Worm (Caenorhabditis elegans) whole organism, L4 larva: ENCODE data around the gene arle-14.

ENCODE experiments used
- F10B5.3 ChIP-seq: sonication (generic microtip); optimal IDR thresholded peaks from 2 replicates; lab custom pipeline; 2016; ENCODE audit warnings: mild to moderate bottlenecking, missing genetic modification characterization, missing compliant biosample characterization
- F37D6.2 ChIP-seq: sonication (generic microtip); optimal IDR thresholded peaks from 2 replicates; lab custom pipeline; 2016; ENCODE audit warnings: mild to moderate bottlenecking, missing genetic modification characterization, missing compliant biosample characterization
- F44E2.7 ChIP-seq: fragments of 200-800 bp; sonication (Bioruptor generic); IDR thresholded peaks from 2 replicates; pipeline ENCODE4 v2.1.2; 2022; ENCODE audit warnings: missing genetic modification characterization, missing compliant biosample characterization
- F49E8.2 ChIP-seq: sonication (generic microtip); optimal IDR thresholded peaks from 2 replicates; lab custom pipeline; 2016; ENCODE audit warnings: missing compliant biosample characterization, mild to moderate bottlenecking, missing genetic modification characterization, borderline replicate concordance
- R02D3.7 ChIP-seq: fragments of 150-350 bp; sonication (generic microtip); optimal IDR thresholded peaks from 3 replicates; lab custom pipeline; 2014; ENCODE audit warnings: missing biosample characterization, missing genetic modification characterization
- T20F7.1 ChIP-seq: fragments of 200-800 bp; sonication (Bioruptor generic); optimal IDR thresholded peaks from 2 replicates; lab custom pipeline; 2018; ENCODE audit warnings: mild to moderate bottlenecking, missing genetic modification characterization, missing compliant biosample characterization
- T26A8.4 ChIP-seq: fragments of 200-800 bp; sonication (Bioruptor generic); IDR thresholded peaks from 2 replicates; pipeline ENCODE4 v1.3.6; 2022; ENCODE audit warnings: missing genetic modification characterization, missing compliant biosample characterization
- Y48G9A.11 ChIP-seq: fragments of 200-800 bp; sonication (Bioruptor generic); IDR thresholded peaks from 2 replicates; pipeline ENCODE4 v1.3.6; 2022; ENCODE audit warnings: missing genetic modification reagents, missing genetic modification characterization, missing compliant biosample characterization
- ZK546.5 ChIP-seq, 2 experiments: sonication (generic microtip); optimal IDR thresholded peaks; 2 replicates each; lab custom pipeline; 2017; ENCODE audit warnings: missing biosample characterization in 2 of 2, missing genetic modification characterization in 2 of 2
- aly-2 ChIP-seq: sonication (generic microtip); optimal IDR thresholded peaks from 2 replicates; lab custom pipeline; 2018; ENCODE audit warnings: missing biosample characterization, missing genetic modification characterization
- ama-1 ChIP-seq: fragments of 150-350 bp; optimal IDR thresholded peaks from 2 replicates; lab custom pipeline; 2014; ENCODE audit warnings: inconsistent platforms, mixed read lengths
- arid-1 ChIP-seq: fragments of 200-800 bp; sonication (Bioruptor generic); conservative IDR thresholded peaks from 2 replicates; pipeline ENCODE4 v1.3.6; 2022; ENCODE audit warnings: missing genetic modification reagents, missing genetic modification characterization, missing compliant biosample characterization
- attf-4 ChIP-seq: sonication (generic microtip); optimal IDR thresholded peaks from 3 replicates; lab custom pipeline; 2017; ENCODE audit warnings: missing biosample characterization, missing genetic modification characterization
- ceh-32 ChIP-seq: sonication (generic microtip); optimal IDR thresholded peaks from 2 replicates; lab custom pipeline; 2016; ENCODE audit warnings: mild to moderate bottlenecking, missing genetic modification characterization, missing compliant biosample characterization; ENCODE audit not compliant: poor library complexity
- ceh-44 ChIP-seq: fragments of 200-800 bp; sonication (Bioruptor generic); IDR thresholded peaks from 2 replicates; pipeline ENCODE4 v1.3.6; 2022; ENCODE audit warnings: missing genetic modification reagents, missing genetic modification characterization, missing compliant biosample characterization
- ctbp-1 ChIP-seq: fragments of 200-800 bp; sonication (Bioruptor generic); IDR thresholded peaks from 2 replicates; pipeline ENCODE4 v1.3.6; 2022; ENCODE audit warnings: missing genetic modification reagents, missing genetic modification characterization, missing compliant biosample characterization
- daf-16 ChIP-seq, 3 experiments: sonication (generic microtip); optimal IDR thresholded peaks; 2 replicates each; lab custom pipeline; 2016 to 2017; ENCODE audit warnings: missing genetic modification characterization in 3 of 3, missing genetic modification reagents in 3 of 3, mild to moderate bottlenecking in 2 of 3, missing compliant biosample characterization in 2 of 3, missing biosample characterization in 1 of 3, moderate library complexity in 1 of 3
- daf-19 ChIP-seq: fragments of 200-800 bp; sonication (Bioruptor generic); conservative IDR thresholded peaks from 2 replicates; pipeline ENCODE4 v1.3.6; 2022; ENCODE audit warnings: missing genetic modification characterization, missing compliant biosample characterization
- dmd-6 ChIP-seq: fragments of 200-800 bp; sonication (Bioruptor generic); IDR thresholded peaks from 2 replicates; pipeline ENCODE4 v1.3.6; 2022; ENCODE audit warnings: missing genetic modification reagents, missing genetic modification characterization, missing compliant biosample characterization
- duxl-1 ChIP-seq: sonication (generic microtip); optimal IDR thresholded peaks from 2 replicates; lab custom pipeline; 2016; ENCODE audit warnings: mild to moderate bottlenecking, missing genetic modification characterization, moderate library complexity, missing compliant biosample characterization; ENCODE audit not compliant: poor library complexity
- fkh-10 ChIP-seq: fragments of 150-350 bp; optimal IDR thresholded peaks from 2 replicates; lab custom pipeline; 2014; ENCODE audit warnings: missing biosample characterization, missing genetic modification reagents, missing genetic modification characterization
- hlh-30 ChIP-seq: sonication (generic microtip); optimal IDR thresholded peaks from 2 replicates; lab custom pipeline; 2017; ENCODE audit warnings: antibody characterized with exemption, mild to moderate bottlenecking, missing genetic modification characterization, missing compliant biosample characterization; ENCODE audit not compliant: insufficient read depth
- lim-7 ChIP-seq: fragments of 200-800 bp; sonication (Bioruptor generic); IDR thresholded peaks from 2 replicates; pipeline ENCODE4 v1.3.6; 2022; ENCODE audit warnings: missing genetic modification characterization, missing compliant biosample characterization
- lin-15B ChIP-seq: fragments of 150-350 bp; sonication (generic microtip); optimal IDR thresholded peaks from 3 replicates; lab custom pipeline; 2014; ENCODE audit warnings: missing biosample characterization, missing genetic modification characterization
- lin-38 ChIP-seq: fragments of 200-800 bp; sonication (Bioruptor generic); IDR thresholded peaks from 2 replicates; pipeline ENCODE4 v1.3.6; 2022; ENCODE audit warnings: missing genetic modification reagents, missing genetic modification characterization, missing compliant biosample characterization
- lsy-2 ChIP-seq, 2 experiments: fragments of 150-350 bp in 1 of 2; sonication (generic microtip) in 1 of 2; optimal IDR thresholded peaks; 2 replicates each; lab custom pipeline; 2014 to 2017; ENCODE audit warnings: missing biosample characterization in 2 of 2, missing genetic modification characterization in 2 of 2
- mdl-1 ChIP-seq, 2 experiments: fragments of 150-350 bp in 1 of 2; sonication (generic microtip) in 1 of 2; optimal IDR thresholded peaks; 2 replicates each; lab custom pipeline; 2014 to 2017; ENCODE audit warnings: missing biosample characterization in 2 of 2, missing genetic modification characterization in 2 of 2
- mxl-3 ChIP-seq: fragments of 200-800 bp; sonication (Bioruptor generic); optimal IDR thresholded peaks from 2 replicates; lab custom pipeline; 2018; ENCODE audit warnings: mild to moderate bottlenecking, missing genetic modification characterization, missing compliant biosample characterization
- nhr-25 ChIP-seq: sonication (generic microtip); optimal IDR thresholded peaks from 2 replicates; lab custom pipeline; 2017; ENCODE audit warnings: missing genetic modification characterization, mild to moderate bottlenecking, missing compliant biosample characterization, antibody characterized with exemption, moderate library complexity, borderline replicate concordance; ENCODE audit not compliant: insufficient read depth
- nhr-28 ChIP-seq: fragments of 150-350 bp; optimal IDR thresholded peaks from 2 replicates; lab custom pipeline; 2014; ENCODE audit warnings: missing biosample characterization, missing genetic modification characterization
- nhr-41 ChIP-seq: fragments of 200-800 bp; sonication (Bioruptor generic); IDR thresholded peaks from 2 replicates; pipeline ENCODE4 v1.3.6; 2022; ENCODE audit warnings: missing genetic modification reagents, missing genetic modification characterization, missing compliant biosample characterization
- nhr-42 ChIP-seq: fragments of 200-800 bp; sonication (Bioruptor generic); IDR thresholded peaks from 2 replicates; pipeline ENCODE4 v1.3.6; 2022; ENCODE audit warnings: missing genetic modification characterization, missing compliant biosample characterization
- nhr-48 ChIP-seq: sonication (generic microtip); optimal IDR thresholded peaks from 2 replicates; lab custom pipeline; 2016; ENCODE audit warnings: mild to moderate bottlenecking, missing genetic modification characterization, missing compliant biosample characterization
- pha-4 ChIP-seq, 2 experiments: fragments of 150-350 bp in 1 of 2; fragments of 200-800 bp in 1 of 2; sonication (Bioruptor generic) in 1 of 2; IDR thresholded peaks in 1 of 2; optimal IDR thresholded peaks in 1 of 2; 2 replicates each; pipeline versions ENCODE4 v1.3.6 to Lab custom; 2014 to 2022; ENCODE audit warnings: missing genetic modification characterization in 2 of 2, missing genetic modification reagents in 2 of 2, missing biosample characterization in 1 of 2, missing compliant biosample characterization in 1 of 2
- set-16 ChIP-seq: fragments of 200-800 bp; sonication (Bioruptor generic); IDR thresholded peaks from 2 replicates; pipeline ENCODE4 v1.3.6; 2022; ENCODE audit warnings: missing genetic modification reagents, missing genetic modification characterization, missing compliant biosample characterization
- skn-1 ChIP-seq: fragments of 150-350 bp; optimal IDR thresholded peaks from 2 replicates; lab custom pipeline; 2014; ENCODE audit warnings: missing biosample characterization, missing genetic modification characterization
- snpc-1.2 ChIP-seq: fragments of 200-800 bp; sonication (Bioruptor generic); IDR thresholded peaks from 2 replicates; pipeline ENCODE4 v1.3.6; 2022; ENCODE audit warnings: missing genetic modification reagents, missing genetic modification characterization, missing compliant biosample characterization
- spr-3 ChIP-seq: fragments of 200-800 bp; sonication (Bioruptor generic); optimal IDR thresholded peaks from 2 replicates; lab custom pipeline; 2018; ENCODE audit warnings: mild to moderate bottlenecking, missing genetic modification characterization, missing compliant biosample characterization
- tra-1 ChIP-seq: fragments of 200-800 bp; sonication (Bioruptor generic); IDR thresholded peaks from 2 replicates; pipeline ENCODE4 v1.3.6; 2022; ENCODE audit warnings: missing genetic modification reagents, missing genetic modification characterization, missing compliant biosample characterization
- unc-130 ChIP-seq: sonication (generic microtip); optimal IDR thresholded peaks from 2 replicates; lab custom pipeline; 2016; ENCODE audit warnings: missing genetic modification reagents, missing genetic modification characterization, missing compliant biosample characterization
- unc-39 ChIP-seq: sonication (generic microtip); optimal IDR thresholded peaks from 2 replicates; lab custom pipeline; 2017; ENCODE audit warnings: missing biosample characterization, missing genetic modification characterization
- zfp-3 ChIP-seq: fragments of 200-800 bp; sonication (Bioruptor generic); conservative IDR thresholded peaks from 2 replicates; pipeline ENCODE4 v1.3.6; 2022; ENCODE audit warnings: missing genetic modification reagents, missing genetic modification characterization, missing compliant biosample characterization
- zip-2 ChIP-seq: fragments of 150-350 bp; optimal IDR thresholded peaks from 2 replicates; lab custom pipeline; 2014; ENCODE audit warnings: missing biosample characterization, missing genetic modification characterization

The arle-14 gene

ce11 chrIII:5653692-5654105 is 39.0 kb upstream of the arle-14 start (continued):
- TF ChIP-seq pha-4 (GFP tag; IDR thresholded peaks at IDR 0.05; lab: Robert Waterston, UW): no peak; the same call in 1 of the 2 replicates
- TF ChIP-seq pha-4 (tag; optimal IDR thresholded peaks at IDR 0.05; lab: Kevin White, UChicago): no peak
- TF ChIP-seq F10B5.3 (tag; lab: Kevin White, UChicago): peak; percentile 41
- no peak for TF ChIP-seq skn-1 (tag; lab: Kevin White, UChicago)
- no peak for TF ChIP-seq mdl-1 (tag; optimal IDR thresholded peaks at IDR 0.05; lab: Kevin White, UChicago)
- no peak for TF ChIP-seq unc-39
- peak; percentile 33; the same call in 1 of the 2 replicates for TF ChIP-seq arid-1 (GFP tag; lab: Robert Waterston, UW)
- 0 out of 2 replicates have a peak, but pooled peaks have one; percentile 30 for TF ChIP-seq nhr-42 (GFP tag; lab: Robert Waterston, UW)
- TF ChIP-seq aly-2 (tag; lab: Kevin White, UChicago): no peak
- peak; percentile 88 for TF ChIP-seq ama-1
- no peak for TF ChIP-seq nhr-41
- no peak for TF ChIP-seq T20F7.1 (GFP tag; lab: Kevin White, UChicago)

- TF ChIP-seq pha-4 (GFP tag; IDR thresholded peaks at IDR 0.05; lab: Robert Waterston, UW) (no peak), pha-4 (tag; optimal IDR thresholded peaks at IDR 0.05; lab: Kevin White, UChicago) (no peak), nhr-25 (tag; lab: Kevin White, UChicago) (no peak), ZK546.5 (tag; optimal IDR thresholded peaks at IDR 0.05; lab: Kevin White, UChicago) (no peak), R02D3.7 (tag; lab: Kevin White, UChicago) (no peak), dmd-6 (GFP tag; lab: Robert Waterston, UW) (no peak), spr-3 (GFP tag; lab: Kevin White, UChicago) (no peak), nhr-42 (GFP tag; lab: Robert Waterston, UW) (no peak), hlh-30 (tag; lab: Kevin White, UChicago) (no peak), tra-1 (GFP tag; lab: Robert Waterston, UW) (no peak), F10B5.3 (tag; lab: Kevin White, UChicago) (no peak), nhr-48 (tag; lab: Kevin White, UChicago) (no peak)
Observed at ce11 chrIII:5656941-5657340, 35.8 kb upstream of the arle-14 start, which contains the start of gene sdz-21. Gene sdz-21, minus strand, starts transcription at chrIII:5657041.

DNA sequence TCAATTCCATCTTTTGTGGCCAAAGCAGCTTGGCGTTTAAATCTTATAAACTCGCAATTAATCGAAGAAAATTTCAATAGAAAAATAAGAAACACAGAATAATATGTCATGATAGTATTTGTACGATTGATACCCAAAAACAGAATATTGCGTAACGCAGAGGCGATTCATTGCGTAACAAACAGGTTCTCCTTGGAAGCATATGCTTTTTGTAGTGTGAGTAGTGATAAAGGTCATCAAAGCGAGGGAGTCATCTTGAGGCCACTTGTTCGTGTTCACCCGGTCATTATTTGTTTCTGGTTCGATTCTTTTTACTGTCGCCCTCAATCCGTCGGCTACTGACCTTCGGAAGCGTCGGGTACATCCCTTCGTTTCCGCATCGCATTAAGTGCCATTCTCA is 31.7 kb upstream of the arle-14 start, which contains the start of gene F54E7.6:
Gene F54E7.6 (minus strand): TSS at position 110 of the 400 bp plus-strand sequence.
- no peak for TF ChIP-seq F10B5.3 (tag; lab: Kevin White, UChicago)
- peak; percentile 82 for TF ChIP-seq nhr-28 (tag; lab: Kevin White, UChicago)
- peak; percentile 33 for TF ChIP-seq mxl-3 (GFP tag; lab: Kevin White, UChicago)
- TF ChIP-seq, all 104 proteins: peak for 2

- TF ChIP-seq lsy-2 (tag; optimal IDR thresholded peaks at IDR 0.05; lab: Kevin White, UChicago): peak in 1 of 2 experiments; percentile 73
- no peak for TF ChIP-seq ceh-44 (GFP tag; lab: Robert Waterston, UW)
- no peak for TF ChIP-seq lin-15B (tag; lab: Kevin White, UChicago)
- TF ChIP-seq lim-7: no peak
- no peak for TF ChIP-seq arid-1 (GFP tag; lab: Robert Waterston, UW)
- TF ChIP-seq F49E8.2 (tag; lab: Kevin White, UChicago): peak; percentile 85
- TF ChIP-seq attf-4 (tag; lab: Kevin White, UChicago): no peak
- TF ChIP-seq zip-2: no peak
- TF ChIP-seq duxl-1 (tag; lab: Kevin White, UChicago): no peak
- peak; percentile 79 for TF ChIP-seq Y48G9A.11 (GFP tag; lab: Robert Waterston, UW)
- TF ChIP-seq set-16 (GFP tag; lab: Robert Waterston, UW): no peak
- no peak for TF ChIP-seq F44E2.7 (GFP tag; lab: Robert Waterston, UW)
- TF ChIP-seq snpc-1.2 (GFP tag; lab: Robert Waterston, UW): peak; percentile 60; the same call in 1 of the 2 replicates
- TF ChIP-seq T26A8.4 (GFP tag; lab: Robert Waterston, UW): no peak
- no peak for TF ChIP-seq daf-19
- TF ChIP-seq F37D6.2: no peak
- peak; percentile 87 for TF ChIP-seq unc-130 (GFP tag; lab: Kevin White, UChicago)
- TF ChIP-seq ctbp-1 (GFP tag; lab: Robert Waterston, UW): no peak
- TF ChIP-seq nhr-28 (tag; lab: Kevin White, UChicago): no peak
- no peak for TF ChIP-seq daf-16 (GFP tag; optimal IDR thresholded peaks at IDR 0.05; lab: Kevin White, UChicago)
- no peak for TF ChIP-seq daf-16 (tag; optimal IDR thresholded peaks at IDR 0.05; lab: Kevin White, UChicago)
- TF ChIP-seq lin-38 (GFP tag; lab: Robert Waterston, UW): peak; percentile 81
- no peak for TF ChIP-seq ceh-32
- no peak for TF ChIP-seq zfp-3 (GFP tag; lab: Robert Waterston, UW)
- no peak for TF ChIP-seq mdl-1 (tag; optimal IDR thresholded peaks at IDR 0.05; lab: Kevin White, UChicago)
- TF ChIP-seq fkh-10 (GFP tag; lab: Kevin White, UChicago): no peak
Observed at ce11 chrIII:5663521-5663920, 29.2 kb upstream of the arle-14 start.
